Worm (Caenorhabditis elegans) whole organism, midembryonic: ENCODE measurements around the gene egl-43.

Experiments used
- T22C8.4 ChIP-seq: fragments of 200-800 bp; sonication (Bioruptor generic); IDR thresholded peaks from 2 replicates; pipeline ENCODE4 v1.3.6; 2022; ENCODE audit warnings: missing genetic modification characterization, missing compliant biosample characterization
- cog-1 ChIP-seq: sonication (generic microtip); optimal IDR thresholded peaks from 2 replicates; lab custom pipeline; 2016; ENCODE audit warnings: missing genetic modification characterization, missing compliant biosample characterization
- flt-1 ChIP-seq: fragments of 200-800 bp; sonication (Bioruptor generic); IDR thresholded peaks from 2 replicates; pipeline ENCODE4 v1.3.6; 2022; ENCODE audit warnings: missing genetic modification characterization, missing compliant biosample characterization
- klf-2 ChIP-seq: fragments of 200-800 bp; sonication (Bioruptor generic); conservative IDR thresholded peaks from 2 replicates; pipeline ENCODE4 v1.3.6; 2022; ENCODE audit warnings: missing genetic modification reagents, missing genetic modification characterization, missing compliant biosample characterization
- med-1 ChIP-seq: sonication (generic microtip); optimal IDR thresholded peaks from 2 replicates; lab custom pipeline; 2017; ENCODE audit warnings: missing genetic modification characterization, mild to moderate bottlenecking, missing compliant biosample characterization, antibody characterized with exemption, missing genetic modification reagents; ENCODE audit not compliant: insufficient read depth
- ref-1 ChIP-seq: fragments of 200-800 bp; sonication (Bioruptor generic); conservative IDR thresholded peaks from 2 replicates; pipeline ENCODE4 v1.3.6; 2022; ENCODE audit warnings: missing genetic modification reagents, missing genetic modification characterization, missing compliant biosample characterization
- ztf-23 ChIP-seq: fragments of 200-800 bp; sonication (Bioruptor generic); IDR thresholded peaks from 2 replicates; pipeline ENCODE4 v1.3.6; 2022; ENCODE audit warnings: missing genetic modification reagents, missing genetic modification characterization, missing compliant biosample characterization
- ztf-29 ChIP-seq: fragments of 200-800 bp; sonication (Bioruptor generic); IDR thresholded peaks from 2 replicates; pipeline ENCODE4 v1.3.6; 2022; ENCODE audit warnings: missing genetic modification reagents, missing genetic modification characterization, missing compliant biosample characterization

DNA sequence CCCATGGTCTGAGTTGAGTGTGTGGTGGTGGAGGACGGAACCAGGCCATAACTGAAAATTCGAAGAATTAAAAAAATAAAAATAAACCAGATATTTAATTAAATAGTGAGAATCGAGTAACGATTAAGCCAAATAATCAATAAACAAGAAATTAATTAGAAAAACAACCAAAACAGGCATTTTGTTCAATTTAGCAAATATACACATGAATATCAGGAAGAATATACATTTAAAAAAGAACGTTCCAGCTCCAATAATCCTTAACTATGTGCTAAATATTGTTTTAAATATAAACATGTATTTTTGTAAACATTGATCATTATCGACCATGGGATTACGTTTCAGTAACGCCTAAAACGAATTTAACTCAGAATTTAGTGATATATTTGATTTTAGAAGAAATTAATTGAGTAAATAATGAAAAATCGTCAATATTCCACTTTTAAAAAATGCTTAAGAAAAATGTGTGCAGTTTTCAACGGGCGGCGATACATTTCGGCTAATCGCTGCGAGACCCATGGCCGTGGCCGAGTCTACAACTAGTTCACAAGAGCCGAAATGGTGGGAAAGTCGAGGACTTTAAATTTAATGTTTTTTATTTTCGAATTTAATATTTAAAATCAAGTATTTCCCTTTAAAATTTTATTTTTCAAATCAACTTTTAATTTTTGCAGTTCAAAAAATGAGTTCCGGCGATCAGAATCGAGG, 13.2 kb downstream of the egl-43 start, which contains the start of the genes R53.4 and psf-1:
- no peak for TF ChIP-seq flt-1 (GFP tag; lab: Robert Waterston, UW)
- TF ChIP-seq T22C8.4 = no peak
- no peak for TF ChIP-seq ztf-23 (GFP tag; lab: Robert Waterston, UW)
- no peak for TF ChIP-seq med-1 (GFP tag; lab: Kevin White, UChicago)
- no peak for TF ChIP-seq ztf-29 (GFP tag; lab: Robert Waterston, UW)
- TF ChIP-seq klf-2 (GFP tag; lab: Robert Waterston, UW) = no peak
- no peak for TF ChIP-seq ref-1 (GFP tag; lab: Robert Waterston, UW)
- no peak for TF ChIP-seq cog-1
